Fruit fly (Drosophila melanogaster): ENCODE data around the gene CG5568.

The CG5568 gene

dm6 chr3L:5835887-5836646, 35.2 kb upstream of the CG5568 start:
- TF ChIP-seq CG32121 (GFP tag; IDR thresholded peaks at IDR 0.05), result no peak
- TF ChIP-seq rn (GFP tag; IDR thresholded peaks at IDR 0.05), result no peak
- TF ChIP-seq CG8159 (tag; optimal IDR thresholded peaks at IDR 0.05), result peak; percentile 39
- TF ChIP-seq CG17806 (tag; optimal IDR thresholded peaks at IDR 0.05), result peak; percentile 60
- peak; percentile 19 for TF ChIP-seq Pif1B (GFP tag; optimal IDR thresholded peaks at IDR 0.05)
- TF ChIP-seq CG9948 (tag; optimal IDR thresholded peaks at IDR 0.05), result peak; percentile 42
- peak; percentile 29 for TF ChIP-seq CG34367 (tag; optimal IDR thresholded peaks at IDR 0.05)
- TF ChIP-seq Ets98B (GFP tag; IDR thresholded peaks at IDR 0.05), result no peak
- peak; percentile 46 for TF ChIP-seq Pif1A (GFP tag; optimal IDR thresholded peaks at IDR 0.05)
- no peak for TF ChIP-seq CG12605 (GFP tag; IDR thresholded peaks at IDR 0.05)
- TF ChIP-seq EcR (GFP tag; optimal IDR thresholded peaks at IDR 0.05), result no peak
- peak; percentile 63 for TF ChIP-seq CG14655 (GFP tag; optimal IDR thresholded peaks at IDR 0.05)
- TF ChIP-seq CG13204 (GFP tag; optimal IDR thresholded peaks at IDR 0.05), result no peak
- peak; percentile 36 for TF ChIP-seq D1 (tag; optimal IDR thresholded peaks at IDR 0.05)
- TF ChIP-seq Snoo (tag; optimal IDR thresholded peaks at IDR 0.05), result peak; percentile 32
- TF ChIP-seq CG15710 (tag; optimal IDR thresholded peaks at IDR 0.05), result peak; percentile 46
- TF ChIP-seq fd96Ca (GFP tag; IDR thresholded peaks at IDR 0.05), result 0 out of 3 replicates have a peak, but pooled peaks have one; percentile 35
- TF ChIP-seq gl (tag; optimal IDR thresholded peaks at IDR 0.05), result no peak
- TF ChIP-seq CG4496 (GFP tag; IDR thresholded peaks at IDR 0.05), result peak; percentile 42; the same call in 1 of the 3 replicates
- TF ChIP-seq CG8301 (tag; optimal IDR thresholded peaks at IDR 0.05), result peak; percentile 31
- TF ChIP-seq CG10348 (GFP tag; IDR thresholded peaks at IDR 0.05), result no peak

dm6 chr3L:5838295-5838694, 33.0 kb upstream of the CG5568 start:
- TF ChIP-seq CG9948 (tag; optimal IDR thresholded peaks at IDR 0.05), result no peak
- TF ChIP-seq Pif1A (GFP tag; optimal IDR thresholded peaks at IDR 0.05), result no peak
- no peak for TF ChIP-seq Ets98B (GFP tag; IDR thresholded peaks at IDR 0.05)
- no peak for TF ChIP-seq CG34367 (tag; optimal IDR thresholded peaks at IDR 0.05)
- TF ChIP-seq CG14655 (GFP tag; optimal IDR thresholded peaks at IDR 0.05), result no peak
- no peak for TF ChIP-seq CG32121 (GFP tag; IDR thresholded peaks at IDR 0.05)

dm6 chr3L:5838880-5839279, 32.4 kb upstream of the CG5568 start:
- TF ChIP-seq CG14655 (GFP tag; optimal IDR thresholded peaks at IDR 0.05) (no peak), Snoo (tag; optimal IDR thresholded peaks at IDR 0.05) (no peak), CG9948 (tag; optimal IDR thresholded peaks at IDR 0.05) (no peak), CG17806 (tag; optimal IDR thresholded peaks at IDR 0.05) (no peak), rn (GFP tag; IDR thresholded peaks at IDR 0.05) (no peak), fd96Ca (GFP tag; IDR thresholded peaks at IDR 0.05) (no peak), CG32121 (GFP tag; IDR thresholded peaks at IDR 0.05) (no peak), Ets98B (GFP tag; IDR thresholded peaks at IDR 0.05) (no peak), CG8301 (tag; optimal IDR thresholded peaks at IDR 0.05) (no peak), CG10348 (GFP tag; IDR thresholded peaks at IDR 0.05) (no peak), Pif1A (GFP tag; optimal IDR thresholded peaks at IDR 0.05) (no peak), CG12605 (GFP tag; IDR thresholded peaks at IDR 0.05) (no peak), CG34367 (tag; optimal IDR thresholded peaks at IDR 0.05) (no peak), CG4496 (GFP tag; IDR thresholded peaks at IDR 0.05) (no peak), CG13204 (GFP tag; optimal IDR thresholded peaks at IDR 0.05) (no peak), Pif1B (GFP tag; optimal IDR thresholded peaks at IDR 0.05) (no peak), CG15710 (tag; optimal IDR thresholded peaks at IDR 0.05) (no peak), EcR (GFP tag; optimal IDR thresholded peaks at IDR 0.05) (no peak), gl (tag; optimal IDR thresholded peaks at IDR 0.05) (no peak)

- TF ChIP-seq Snoo (tag; optimal IDR thresholded peaks at IDR 0.05), result no peak
- peak; percentile 20 for TF ChIP-seq CG15710 (tag; optimal IDR thresholded peaks at IDR 0.05)
- TF ChIP-seq CG17806 (tag; optimal IDR thresholded peaks at IDR 0.05), result peak; percentile 25
- TF ChIP-seq CG32121 (GFP tag; IDR thresholded peaks at IDR 0.05), result no peak
- TF ChIP-seq CG8301 (tag; optimal IDR thresholded peaks at IDR 0.05), result peak; percentile 24
- TF ChIP-seq CG14655 (GFP tag; optimal IDR thresholded peaks at IDR 0.05), result peak; percentile 46
- peak; percentile 52 for TF ChIP-seq CG9948 (tag; optimal IDR thresholded peaks at IDR 0.05)
- no peak for TF ChIP-seq Pif1A (GFP tag; optimal IDR thresholded peaks at IDR 0.05)
- peak; percentile 42 for TF ChIP-seq CG8159 (tag; optimal IDR thresholded peaks at IDR 0.05)
- no peak for TF ChIP-seq D1 (tag; optimal IDR thresholded peaks at IDR 0.05)
Measured at dm6 chr3L:5840847-5841246, 30.5 kb upstream of the CG5568 start.

- 0 out of 3 replicates have a peak, but pooled peaks have one; percentile 30 for TF ChIP-seq CG4496 (GFP tag; IDR thresholded peaks at IDR 0.05)
- no peak for TF ChIP-seq CG34367 (tag; optimal IDR thresholded peaks at IDR 0.05)
- TF ChIP-seq CG32121 (GFP tag; IDR thresholded peaks at IDR 0.05), result peak; percentile 38; the same call in 1 of the 2 replicates
- TF ChIP-seq rn (GFP tag; IDR thresholded peaks at IDR 0.05), result 0 out of 2 replicates have a peak, but pooled peaks have one; percentile 5
Measured at dm6 chr3L:5843895-5844576, 27.3 kb upstream of the CG5568 start.

dm6 chr3L:5845466-5845865, 25.8 kb upstream of the CG5568 start, which contains the start of gene vn:
Gene vn, minus strand, starts transcription at chr3L:5845664.
- no peak for TF ChIP-seq CG34367 (tag; optimal IDR thresholded peaks at IDR 0.05)
- TF ChIP-seq D1 (tag; optimal IDR thresholded peaks at IDR 0.05), result no peak
- TF ChIP-seq Pif1B (GFP tag; optimal IDR thresholded peaks at IDR 0.05), result no peak
- no peak for TF ChIP-seq CG4496 (GFP tag; IDR thresholded peaks at IDR 0.05)
- TF ChIP-seq CG12605 (GFP tag; IDR thresholded peaks at IDR 0.05), result peak; percentile 35; the same call in 1 of the 2 replicates
- TF ChIP-seq fd96Ca (GFP tag; IDR thresholded peaks at IDR 0.05), result 0 out of 3 replicates have a peak, but pooled peaks have one; percentile 50
- peak; percentile 49; the same call in 1 of the 2 replicates for TF ChIP-seq CG32121 (GFP tag; IDR thresholded peaks at IDR 0.05)
- TF ChIP-seq Ets98B (GFP tag; IDR thresholded peaks at IDR 0.05), result peak; percentile 59
- TF ChIP-seq CG13204 (GFP tag; optimal IDR thresholded peaks at IDR 0.05), result peak; percentile 44

Data from whole organism, pupa.